Worm (Caenorhabditis elegans): ENCODE measurements around the gene aagr-3.

ce11 chrV:9690728-9691127 is 38.6 kb downstream of the aagr-3 start:
- TF ChIP-seq D2030.7 (GFP tag; IDR thresholded peaks at IDR 0.05): no peak
- no peak for TF ChIP-seq nhr-90 (tag; optimal IDR thresholded peaks at IDR 0.05)
- no peak for TF ChIP-seq xnd-1 (tag; optimal IDR thresholded peaks at IDR 0.05)
- TF ChIP-seq athp-1 (tag; optimal IDR thresholded peaks at IDR 0.05): no peak
- TF ChIP-seq B0336.3 (GFP tag; IDR thresholded peaks at IDR 0.05): no peak
- TF ChIP-seq ceh-91 (GFP tag; IDR thresholded peaks at IDR 0.05): no peak

Measured in whole organism, young adult.